Worm (Caenorhabditis elegans): Measurements from ENCODE around the gene F38B2.2.

DNA sequence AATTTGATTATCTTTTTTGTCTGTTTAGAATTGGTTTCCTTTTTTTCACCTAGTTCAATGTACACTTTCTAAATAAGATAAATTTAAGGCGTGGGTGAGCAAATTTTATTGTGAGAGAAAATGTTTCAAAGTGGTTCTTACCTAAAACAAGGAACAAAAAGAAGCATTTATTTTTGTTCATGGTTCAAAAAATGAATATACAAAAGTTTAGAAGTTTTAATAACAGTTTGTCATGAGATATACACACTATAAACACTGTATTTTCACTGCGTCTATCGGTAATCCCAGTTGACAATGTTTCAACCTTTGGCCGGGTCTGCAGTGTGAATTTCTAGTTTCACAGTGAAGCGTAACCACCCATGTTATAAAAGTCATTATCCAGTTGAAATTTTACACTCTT, 36.2 kb upstream of the F38B2.2 start, which contains the start of gene F08G12.11:
- TF ChIP-seq him-1 (tag; optimal IDR thresholded peaks at IDR 0.05): no peak
- TF ChIP-seq dao-5 (tag; optimal IDR thresholded peaks at IDR 0.05): no peak
- TF ChIP-seq W03F9.2 (tag; optimal IDR thresholded peaks at IDR 0.05): no peak

All from whole organism, L4/young adult.